Worm (Caenorhabditis elegans) whole organism, late embryonic: ENCODE measurements around the gene F47B7.2.

Source experiments
- C38D4.7 ChIP-seq: fragments of 200-800 bp; sonication (Bioruptor generic); optimal IDR thresholded peaks from 2 replicates; lab custom pipeline; 2018; ENCODE audit warnings: mild to moderate bottlenecking, missing genetic modification characterization, moderate library complexity, missing compliant biosample characterization
- K02D7.2 ChIP-seq: sonication (generic microtip); optimal IDR thresholded peaks from 2 replicates; lab custom pipeline; 2017; ENCODE audit warnings: mild to moderate bottlenecking, missing genetic modification characterization, missing compliant biosample characterization
- K09A11.1 ChIP-seq: sonication (generic microtip); optimal IDR thresholded peaks from 2 replicates; lab custom pipeline; 2017; ENCODE audit warnings: antibody characterized with exemption, mild to moderate bottlenecking, missing genetic modification characterization, missing compliant biosample characterization; ENCODE audit not compliant: insufficient read depth
- Y22D7AL.16 ChIP-seq: sonication (generic microtip); optimal IDR thresholded peaks from 2 replicates; lab custom pipeline; 2016; ENCODE audit warnings: missing genetic modification characterization, missing compliant biosample characterization
- ceh-14 ChIP-seq: sonication (generic microtip); optimal IDR thresholded peaks from 2 replicates; lab custom pipeline; 2016; ENCODE audit warnings: missing genotype, missing genetic modification characterization, missing compliant biosample characterization
- ceh-18 ChIP-seq: sonication (generic microtip); optimal IDR thresholded peaks from 2 replicates; lab custom pipeline; 2016; ENCODE audit warnings: missing genetic modification characterization, missing compliant biosample characterization
- ceh-22 ChIP-seq: sonication (generic microtip); optimal IDR thresholded peaks from 2 replicates; lab custom pipeline; 2017; ENCODE audit warnings: missing biosample characterization, missing genetic modification characterization
- ceh-24 ChIP-seq: sonication (generic microtip); optimal IDR thresholded peaks from 2 replicates; lab custom pipeline; 2016; ENCODE audit warnings: mild to moderate bottlenecking, missing genetic modification characterization, missing compliant biosample characterization
- ceh-31 ChIP-seq: sonication (generic microtip); optimal IDR thresholded peaks from 2 replicates; lab custom pipeline; 2016; ENCODE audit warnings: missing genetic modification characterization, missing compliant biosample characterization
- ceh-34 ChIP-seq: sonication (generic microtip); optimal IDR thresholded peaks from 2 replicates; lab custom pipeline; 2016; ENCODE audit warnings: mild to moderate bottlenecking, missing genetic modification characterization, missing compliant biosample characterization
- ceh-45 ChIP-seq: fragments of 200-800 bp; sonication (Bioruptor generic); IDR thresholded peaks from 2 replicates; pipeline ENCODE4 v1.3.6; 2022; ENCODE audit warnings: missing genetic modification reagents, missing genetic modification characterization, missing compliant biosample characterization
- ceh-6 ChIP-seq: fragments of 200-800 bp; sonication (Bioruptor generic); optimal IDR thresholded peaks from 2 replicates; lab custom pipeline; 2018; ENCODE audit warnings: mild to moderate bottlenecking, missing genetic modification characterization, missing compliant biosample characterization
- dve-1 ChIP-seq: sonication (generic microtip); optimal IDR thresholded peaks from 2 replicates; lab custom pipeline; 2017; ENCODE audit warnings: antibody characterized with exemption, mild to moderate bottlenecking, missing genetic modification characterization, missing compliant biosample characterization
- elt-2 ChIP-seq: sonication (generic microtip); optimal IDR thresholded peaks from 2 replicates; lab custom pipeline; 2016; ENCODE audit warnings: missing genetic modification reagents, missing genetic modification characterization, missing compliant biosample characterization
- ets-4 ChIP-seq: sonication (generic microtip); optimal IDR thresholded peaks from 2 replicates; lab custom pipeline; 2016; ENCODE audit warnings: missing genetic modification characterization, missing compliant biosample characterization
- eyg-1 ChIP-seq: sonication (generic microtip); optimal IDR thresholded peaks from 2 replicates; lab custom pipeline; 2016; ENCODE audit warnings: missing genotype, missing genetic modification characterization, missing compliant biosample characterization
- fkh-6 ChIP-seq: sonication (generic microtip); optimal IDR thresholded peaks from 2 replicates; lab custom pipeline; 2016; ENCODE audit warnings: missing genetic modification characterization, missing compliant biosample characterization
- gmeb-2 ChIP-seq: sonication (generic microtip); optimal IDR thresholded peaks from 2 replicates; lab custom pipeline; 2016; ENCODE audit warnings: missing genetic modification characterization, inconsistent platforms, missing compliant biosample characterization
- hlh-30 ChIP-seq: sonication (generic microtip); optimal IDR thresholded peaks from 2 replicates; lab custom pipeline; 2017; ENCODE audit warnings: antibody characterized with exemption, missing genetic modification characterization, missing compliant biosample characterization; ENCODE audit not compliant: insufficient read depth
- madf-2 ChIP-seq: sonication (generic microtip); optimal IDR thresholded peaks from 2 replicates; lab custom pipeline; 2017; ENCODE audit warnings: missing genetic modification characterization, missing compliant biosample characterization
- npax-4 ChIP-seq: sonication (generic microtip); optimal IDR thresholded peaks from 2 replicates; lab custom pipeline; 2016; ENCODE audit warnings: missing genetic modification characterization, missing compliant biosample characterization
- odd-2 ChIP-seq: sonication (generic microtip); optimal IDR thresholded peaks from 2 replicates; lab custom pipeline; 2017; ENCODE audit warnings: antibody characterized with exemption, mild to moderate bottlenecking, missing genetic modification characterization, missing compliant biosample characterization
- pat-9 ChIP-seq: fragments of 200-800 bp; sonication (Bioruptor generic); optimal IDR thresholded peaks from 2 replicates; lab custom pipeline; 2018; ENCODE audit warnings: mild to moderate bottlenecking, missing genetic modification characterization, moderate library complexity, missing compliant biosample characterization
- pha-2 ChIP-seq: sonication (generic microtip); optimal IDR thresholded peaks from 2 replicates; lab custom pipeline; 2017; ENCODE audit warnings: mild to moderate bottlenecking, missing genetic modification characterization, missing compliant biosample characterization
- sdc-2 ChIP-seq: sonication (generic microtip); optimal IDR thresholded peaks from 2 replicates; lab custom pipeline; 2016; ENCODE audit warnings: missing genotype, missing genetic modification characterization, missing compliant biosample characterization
- tbx-2 ChIP-seq: sonication (generic microtip); optimal IDR thresholded peaks from 2 replicates; lab custom pipeline; 2016; ENCODE audit warnings: missing genetic modification characterization, missing compliant biosample characterization
- tbx-7 ChIP-seq: sonication (generic microtip); optimal IDR thresholded peaks from 2 replicates; lab custom pipeline; 2016; ENCODE audit warnings: missing genotype, missing genetic modification characterization, missing compliant biosample characterization
- unc-42 ChIP-seq: sonication (generic microtip); optimal IDR thresholded peaks from 2 replicates; lab custom pipeline; 2016; ENCODE audit warnings: missing genotype, missing genetic modification characterization, missing compliant biosample characterization
- unc-55 ChIP-seq: sonication (generic microtip); optimal IDR thresholded peaks from 2 replicates; lab custom pipeline; 2017; ENCODE audit warnings: missing biosample characterization, missing genetic modification reagents, missing genetic modification characterization
- unc-86 ChIP-seq: sonication (generic microtip); optimal IDR thresholded peaks from 2 replicates; lab custom pipeline; 2016; ENCODE audit warnings: missing genetic modification characterization, missing compliant biosample characterization
- zip-5 ChIP-seq: sonication (generic microtip); optimal IDR thresholded peaks from 2 replicates; lab custom pipeline; 2016; ENCODE audit warnings: missing genetic modification characterization, missing compliant biosample characterization
- ztf-16 ChIP-seq: sonication (generic microtip); optimal IDR thresholded peaks from 2 replicates; lab custom pipeline; 2017; ENCODE audit warnings: missing genetic modification characterization, missing compliant biosample characterization

F47B7.2 gene

DNA sequence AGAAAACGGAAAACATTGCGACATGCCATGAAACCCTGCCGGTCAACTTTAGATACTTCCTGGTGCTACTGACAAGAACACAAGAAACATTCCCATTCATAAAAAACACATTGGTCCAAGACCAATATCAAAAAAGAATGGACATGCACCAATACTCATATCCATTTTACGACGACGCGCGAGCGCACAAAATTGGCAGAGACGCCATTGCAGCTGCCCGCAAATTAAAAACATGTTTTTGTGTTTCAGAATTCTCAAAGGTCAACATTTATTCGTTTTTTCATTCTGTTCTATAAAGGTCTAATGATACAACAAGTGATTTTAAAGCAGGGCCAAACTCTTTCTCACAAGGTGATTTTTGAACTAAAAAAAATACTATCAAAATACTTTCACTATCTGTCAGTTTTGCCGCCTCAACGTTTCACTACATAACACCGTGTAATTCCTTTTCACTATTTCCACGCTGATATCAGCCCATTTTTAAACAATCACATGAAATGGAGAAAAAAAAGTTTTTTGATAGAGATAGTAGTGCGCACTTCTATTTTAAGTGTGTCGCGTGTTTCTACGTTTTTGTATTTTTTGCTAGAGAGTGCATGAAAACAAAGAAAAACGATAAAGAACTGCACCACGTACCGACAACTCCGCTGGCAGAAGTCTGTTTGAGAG is 46.4 kb downstream of the F47B7.2 start:
- TF ChIP-seq pha-2 (tag; lab: Kevin White, UChicago) = no peak
- TF ChIP-seq ceh-22 (tag; lab: Kevin White, UChicago) = no peak
- TF ChIP-seq ztf-16 (tag; lab: Kevin White, UChicago) = no peak
- TF ChIP-seq eyg-1 = no peak
- TF ChIP-seq tbx-2 (tag; lab: Kevin White, UChicago) = no peak
- TF ChIP-seq madf-2 = no peak
- TF ChIP-seq dve-1 (tag; lab: Kevin White, UChicago) = no peak
- TF ChIP-seq C38D4.7 = no peak
- no peak for TF ChIP-seq npax-4 (tag; lab: Kevin White, UChicago)
- no peak for TF ChIP-seq odd-2 (tag; lab: Kevin White, UChicago)
- no peak for TF ChIP-seq ceh-45 (GFP tag; lab: Robert Waterston, UW)
- no peak for TF ChIP-seq ceh-24 (tag; lab: Kevin White, UChicago)

ce11 chrX:3819697-3820096 is 47.1 kb downstream of the F47B7.2 start:
- TF ChIP-seq gmeb-2 (tag; lab: Kevin White, UChicago) = no peak
- TF ChIP-seq fkh-6 (tag; lab: Kevin White, UChicago) = no peak
- no peak for TF ChIP-seq ceh-24 (tag; lab: Kevin White, UChicago)
- no peak for TF ChIP-seq pat-9 (tag; lab: Kevin White, UChicago)
- TF ChIP-seq hlh-30 (tag; lab: Kevin White, UChicago) = no peak
- no peak for TF ChIP-seq K09A11.1
- no peak for TF ChIP-seq unc-86 (tag; lab: Kevin White, UChicago)
- no peak for TF ChIP-seq tbx-7 (tag; lab: Kevin White, UChicago)
- TF ChIP-seq sdc-2 (tag; lab: Kevin White, UChicago) = no peak
- no peak for TF ChIP-seq ceh-6

DNA sequence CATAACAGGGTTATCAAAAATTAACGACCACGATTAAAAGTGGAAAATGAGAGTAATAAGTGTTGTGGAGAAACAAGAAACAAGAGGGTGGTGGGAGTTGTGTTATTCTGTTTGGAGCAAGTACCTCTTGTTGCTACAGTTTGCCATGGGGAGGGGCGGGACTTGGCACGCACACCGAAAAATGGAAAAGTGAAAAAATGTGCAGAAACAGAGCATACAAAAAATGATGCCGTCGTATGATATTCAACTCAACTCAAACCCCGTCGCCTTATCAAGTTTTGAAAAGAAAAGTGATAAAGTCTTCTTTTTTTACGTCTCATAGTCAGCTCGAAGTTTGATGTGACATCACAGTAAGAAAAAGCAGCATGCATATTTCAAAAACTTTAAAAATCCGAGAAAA is 48.1 kb downstream of the F47B7.2 start:
- TF ChIP-seq unc-55 (GFP tag; lab: Kevin White, UChicago) (no peak), ets-4 (tag; lab: Kevin White, UChicago) (no peak), tbx-7 (tag; lab: Kevin White, UChicago) (no peak), ceh-18 (tag; lab: Kevin White, UChicago) (no peak), ceh-34 (tag; lab: Kevin White, UChicago) (no peak), unc-42 (tag; lab: Kevin White, UChicago) (no peak)

DNA sequence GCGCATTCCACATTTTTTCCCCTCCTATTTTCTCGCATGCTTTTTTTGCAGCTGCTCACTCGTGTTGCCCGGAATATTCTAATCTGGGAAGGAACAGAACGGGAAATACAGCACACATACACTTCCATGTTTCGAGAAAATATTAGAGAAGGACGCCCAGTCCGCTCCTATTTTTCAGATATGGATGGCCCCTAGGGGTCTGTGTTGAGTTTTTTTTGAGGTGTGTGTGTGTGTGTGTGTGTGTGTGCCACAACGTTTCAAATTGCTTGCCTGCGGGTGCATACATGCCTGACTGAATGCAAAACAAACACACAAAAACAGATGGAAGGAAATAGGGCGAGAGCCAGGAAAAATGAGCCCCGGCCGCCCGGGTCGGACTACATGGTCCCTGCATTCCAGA is 49.0 kb downstream of the F47B7.2 start:
- TF ChIP-seq eyg-1 = no peak
- no peak for TF ChIP-seq zip-5
- no peak for TF ChIP-seq K09A11.1
- no peak for TF ChIP-seq ceh-31 (tag; lab: Kevin White, UChicago)
- no peak for TF ChIP-seq ceh-14
- TF ChIP-seq madf-2 = no peak
- TF ChIP-seq sdc-2 (tag; lab: Kevin White, UChicago) = no peak
- no peak for TF ChIP-seq Y22D7AL.16 (tag; lab: Kevin White, UChicago)
- TF ChIP-seq pha-2 (tag; lab: Kevin White, UChicago) = no peak
- no peak for TF ChIP-seq hlh-30 (tag; lab: Kevin White, UChicago)
- TF ChIP-seq ets-4 (tag; lab: Kevin White, UChicago) = no peak
- TF ChIP-seq, all 69 proteins: peak for 0

DNA sequence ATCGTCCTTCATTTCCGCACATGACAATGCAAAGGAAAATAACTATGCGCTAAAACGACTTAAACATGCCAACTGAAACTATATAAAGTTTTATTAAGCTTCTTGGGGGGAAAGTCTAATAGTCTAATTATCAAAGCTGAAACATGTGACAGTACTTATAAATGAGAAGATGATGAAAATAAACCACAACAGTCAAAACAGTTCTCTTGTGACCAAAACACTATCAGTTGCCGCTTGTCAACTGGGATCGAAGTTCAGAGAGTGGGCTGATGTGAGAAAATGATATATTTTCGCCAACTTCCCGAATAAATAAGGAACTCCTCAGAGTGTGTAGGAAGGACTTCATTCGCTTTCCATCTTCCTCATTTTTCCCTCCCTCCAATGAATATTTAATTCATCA is 49.5 kb downstream of the F47B7.2 start:
- TF ChIP-seq ets-4 (tag; lab: Kevin White, UChicago) = no peak
- TF ChIP-seq, all 69 proteins: peak for 0

ce11 chrX:3823869-3824268 is 51.3 kb downstream of the F47B7.2 start:
- TF ChIP-seq K02D7.2 (tag; lab: Kevin White, UChicago) (no peak), elt-2 (tag; lab: Kevin White, UChicago) (peak; percentile 91)
